Fruit fly (Drosophila melanogaster): ENCODE results near the gene CG8360.
A peak's percentile ranks its signal among the peaks of the same experiment; 100 is the strongest.

- TF ChIP-seq cato (GFP tag; optimal IDR thresholded peaks at IDR 0.05; ENCODE audit: borderline replicate concordance) (no peak), sisA (GFP tag; IDR thresholded peaks at IDR 0.05) (no peak), CG16815 (GFP tag; optimal IDR thresholded peaks at IDR 0.05) (no peak), abd-A (tag; optimal IDR thresholded peaks at IDR 0.05) (no peak), CG34376 (GFP tag; optimal IDR thresholded peaks at IDR 0.05) (no peak), peb (GFP tag; IDR thresholded peaks at IDR 0.05) (no peak), CG3726 (GFP tag; IDR thresholded peaks at IDR 0.05) (no peak), CG10543 (GFP tag; optimal IDR thresholded peaks at IDR 0.05) (no peak), Blimp-1 (GFP tag; optimal IDR thresholded peaks at IDR 0.05) (peak; percentile 3)
Observed at dm6 chr2L:8232389-8232788, 19.6 kb downstream of the CG8360 start.
